Fruit fly (Drosophila melanogaster) whole organism, prepupa: ENCODE data around the gene Tpt.
A peak's percentile ranks its signal among the peaks of the same experiment; 100 is the strongest.

Source experiments
- CG10669 ChIP-seq: fragments of 200-800 bp; sonication (Bioruptor generic); optimal IDR thresholded peaks from 3 replicates; lab custom pipeline; 2018; ENCODE audit warnings: missing biosample characterization, mild to moderate bottlenecking, missing genetic modification characterization, moderate library complexity
- CG11294 ChIP-seq: fragments of 200-800 bp; sonication (Bioruptor generic); IDR thresholded peaks from 2 replicates; pipeline ENCODE4 v1.3.6; 2022; ENCODE audit warnings: missing biosample characterization, missing genetic modification characterization
- CG11902 ChIP-seq: fragments of 200-800 bp; sonication (Bioruptor generic); optimal IDR thresholded peaks from 3 replicates; lab custom pipeline; 2016; ENCODE audit warnings: missing biosample characterization, missing genetic modification characterization
- CG15336 ChIP-seq: fragments of 200-800 bp; sonication (Bioruptor generic); IDR thresholded peaks from 2 replicates; pipeline ENCODE4 v1.3.6; 2022; ENCODE audit warnings: missing biosample characterization, missing genetic modification characterization
- CG1621 ChIP-seq: fragments of 200-800 bp; sonication (Bioruptor generic); optimal IDR thresholded peaks from 3 replicates; lab custom pipeline; 2018; ENCODE audit warnings: missing biosample characterization, mild to moderate bottlenecking, missing genetic modification characterization
- CG16779 ChIP-seq: fragments of 200-800 bp; sonication (Bioruptor generic); optimal IDR thresholded peaks from 3 replicates; lab custom pipeline; 2017; ENCODE audit warnings: missing biosample characterization, mild to moderate bottlenecking, missing genetic modification characterization
- CG31627 ChIP-seq: fragments of 200-800 bp; sonication (Bioruptor generic); optimal IDR thresholded peaks from 3 replicates; lab custom pipeline; 2016; ENCODE audit warnings: missing biosample characterization, missing genetic modification characterization
- CG32006 ChIP-seq: fragments of 200-800 bp; sonication (Bioruptor generic); optimal IDR thresholded peaks from 3 replicates; lab custom pipeline; 2017; ENCODE audit warnings: missing biosample characterization, mild to moderate bottlenecking, missing genetic modification characterization
- CG34406 ChIP-seq: fragments of 200-800 bp; sonication (Bioruptor generic); optimal IDR thresholded peaks from 3 replicates; lab custom pipeline; 2016; ENCODE audit warnings: missing biosample characterization, missing genetic modification characterization
- CG6163 ChIP-seq: fragments of 200-800 bp; sonication (Bioruptor generic); IDR thresholded peaks from 3 replicates; pipeline ENCODE4 v1.3.6; 2022; ENCODE audit warnings: missing biosample characterization, missing genetic modification characterization
- CG6276 ChIP-seq: fragments of 200-800 bp; sonication (Bioruptor generic); optimal IDR thresholded peaks from 2 replicates; lab custom pipeline; 2017; ENCODE audit warnings: missing biosample characterization, mild to moderate bottlenecking, missing genetic modification characterization
- CG6792 ChIP-seq: fragments of 200-800 bp; sonication (Bioruptor generic); optimal IDR thresholded peaks from 3 replicates; lab custom pipeline; 2016; ENCODE audit warnings: missing biosample characterization, missing genetic modification characterization
- CG6854 ChIP-seq: fragments of 200-800 bp; sonication (Bioruptor generic); optimal IDR thresholded peaks from 2 replicates; lab custom pipeline; 2017; ENCODE audit warnings: missing biosample characterization, mild to moderate bottlenecking, missing genetic modification characterization
- CG8319 ChIP-seq: fragments of 200-800 bp; sonication (Bioruptor generic); optimal IDR thresholded peaks from 3 replicates; lab custom pipeline; 2016; ENCODE audit warnings: missing biosample characterization, missing genetic modification characterization
- CG8632 ChIP-seq: fragments of 200-800 bp; sonication (Bioruptor generic); optimal IDR thresholded peaks from 3 replicates; lab custom pipeline; 2016; ENCODE audit warnings: missing biosample characterization, missing genetic modification characterization
- CG9139 ChIP-seq: fragments of 200-800 bp; sonication (Bioruptor generic); optimal IDR thresholded peaks from 3 replicates; lab custom pipeline; 2017; ENCODE audit warnings: missing biosample characterization, mild to moderate bottlenecking, missing genetic modification characterization
- Eip75B ChIP-seq: fragments of 200-800 bp; sonication (Bioruptor generic); optimal IDR thresholded peaks from 3 replicates; lab custom pipeline; 2016; ENCODE audit warnings: missing biosample characterization, missing genetic modification characterization
- Eip78C ChIP-seq: fragments of 200-800 bp; sonication (Bioruptor generic); peaks from one replicate; lab custom pipeline; 2016; ENCODE audit warnings: missing biosample characterization, missing genetic modification characterization
- Eip93F ChIP-seq: fragments of 200-800 bp; sonication (Bioruptor generic); optimal IDR thresholded peaks from 2 replicates; lab custom pipeline; 2016; ENCODE audit warnings: missing biosample characterization, mild to moderate bottlenecking, missing genetic modification characterization
- Ets21C ChIP-seq: fragments of 200-800 bp; sonication (Bioruptor generic); optimal IDR thresholded peaks from 3 replicates; lab custom pipeline; 2016; ENCODE audit warnings: missing biosample characterization, missing genetic modification characterization
- Ets96B ChIP-seq: fragments of 200-800 bp; optimal IDR thresholded peaks from 2 replicates; lab custom pipeline; 2019; ENCODE audit warnings: missing biosample characterization, mild to moderate bottlenecking, missing genetic modification characterization, moderate library complexity
- Gug ChIP-seq: fragments of 200-800 bp; sonication (Bioruptor generic); IDR thresholded peaks from 2 replicates; pipeline ENCODE4 v1.3.6; 2022; ENCODE audit warnings: missing biosample characterization, missing genetic modification characterization
- Hr38 ChIP-seq: sonication (Bioruptor generic); optimal IDR thresholded peaks from 2 replicates; lab custom pipeline; 2016; ENCODE audit warnings: missing biosample characterization, missing genetic modification characterization
- Met ChIP-seq: fragments of 200-800 bp; sonication (Bioruptor generic); optimal IDR thresholded peaks from 3 replicates; lab custom pipeline; 2016; ENCODE audit warnings: missing biosample characterization, missing genetic modification characterization
- OdsH ChIP-seq: fragments of 200-800 bp; sonication (Bioruptor generic); optimal IDR thresholded peaks from 3 replicates; lab custom pipeline; 2016; ENCODE audit warnings: missing biosample characterization, missing genetic modification characterization
- Smox ChIP-seq: fragments of 200-800 bp; sonication (Bioruptor generic); optimal IDR thresholded peaks from 3 replicates; lab custom pipeline; 2016; ENCODE audit warnings: missing biosample characterization, missing genetic modification characterization
- Sox102F ChIP-seq: fragments of 200-800 bp; sonication (Bioruptor generic); optimal IDR thresholded peaks from 2 replicates; lab custom pipeline; 2016; ENCODE audit warnings: missing biosample characterization, mild to moderate bottlenecking, missing genetic modification characterization
- Sox14 ChIP-seq: fragments of 200-800 bp; sonication (Bioruptor generic); optimal IDR thresholded peaks from 3 replicates; lab custom pipeline; 2016; ENCODE audit warnings: missing biosample characterization, missing genetic modification characterization
- Sox15 ChIP-seq: fragments of 200-800 bp; sonication (Bioruptor generic); optimal IDR thresholded peaks from 3 replicates; lab custom pipeline; 2016; ENCODE audit warnings: missing biosample characterization, missing genetic modification characterization
- achi ChIP-seq: fragments of 200-800 bp; sonication (Bioruptor generic); optimal IDR thresholded peaks from 3 replicates; lab custom pipeline; 2016; ENCODE audit warnings: missing biosample characterization, missing genetic modification characterization
- acj6 ChIP-seq: fragments of 200-800 bp; sonication (Bioruptor generic); optimal IDR thresholded peaks from 3 replicates; lab custom pipeline; 2016; ENCODE audit warnings: missing biosample characterization, missing genetic modification characterization
- cyc ChIP-seq: fragments of 200-800 bp; sonication (Bioruptor generic); optimal IDR thresholded peaks from 3 replicates; lab custom pipeline; 2016; ENCODE audit warnings: missing biosample characterization, missing genetic modification characterization
- dac ChIP-seq: fragments of 200-800 bp; sonication (Bioruptor generic); optimal IDR thresholded peaks from 2 replicates; lab custom pipeline; 2017; ENCODE audit warnings: missing biosample characterization, mild to moderate bottlenecking, missing genetic modification characterization
- dsx ChIP-seq: fragments of 200-800 bp; optimal IDR thresholded peaks from 3 replicates; lab custom pipeline; 2019; ENCODE audit warnings: missing biosample characterization, mild to moderate bottlenecking, missing genetic modification characterization, moderate library complexity; ENCODE audit not compliant: poor library complexity, severe bottlenecking
- eg ChIP-seq: fragments of 200-800 bp; sonication (Bioruptor generic); IDR thresholded peaks from 3 replicates; pipeline ENCODE4 v1.3.6; 2022; ENCODE audit warnings: missing biosample characterization, missing genetic modification characterization
- esn ChIP-seq: fragments of 200-800 bp; sonication (Bioruptor generic); optimal IDR thresholded peaks from 2 replicates; lab custom pipeline; 2016; ENCODE audit warnings: missing biosample characterization, mild to moderate bottlenecking, missing genetic modification characterization, moderate library complexity
- fd59A ChIP-seq: fragments of 200-800 bp; sonication (Bioruptor generic); optimal IDR thresholded peaks from 2 replicates; lab custom pipeline; 2017; ENCODE audit warnings: missing biosample characterization, mild to moderate bottlenecking, missing genetic modification characterization, missing genetic modification reagents
- fkh ChIP-seq: fragments of 200-800 bp; sonication (Bioruptor generic); optimal IDR thresholded peaks from 3 replicates; lab custom pipeline; 2017; ENCODE audit warnings: missing biosample characterization, mild to moderate bottlenecking, missing genetic modification characterization, moderate library complexity
- salr ChIP-seq, 2 experiments: fragments of 200-800 bp; sonication (Bioruptor generic); optimal IDR thresholded peaks; 3 replicates each; lab custom pipeline; 2016 to 2018; ENCODE audit warnings: missing biosample characterization in 2 of 2, missing genetic modification characterization in 2 of 2, mild to moderate bottlenecking in 1 of 2
- ss ChIP-seq, 2 experiments: fragments of 200-800 bp; sonication (Bioruptor generic); optimal IDR thresholded peaks; 2 replicates in 1 of 2; 3 replicates in 1 of 2; lab custom pipeline; 2017 to 2018; ENCODE audit warnings: mild to moderate bottlenecking in 2 of 2, missing biosample characterization in 2 of 2, missing genetic modification characterization in 2 of 2, moderate library complexity in 1 of 2
- svp ChIP-seq: fragments of 200-800 bp; sonication (Bioruptor generic); peaks from one replicate; lab custom pipeline; 2016; ENCODE audit warnings: missing biosample characterization, missing genetic modification characterization
- topi ChIP-seq: fragments of 200-800 bp; sonication (Bioruptor generic); optimal IDR thresholded peaks from 3 replicates; lab custom pipeline; 2016; ENCODE audit warnings: missing biosample characterization, missing genetic modification characterization

The Tpt gene

DNA sequence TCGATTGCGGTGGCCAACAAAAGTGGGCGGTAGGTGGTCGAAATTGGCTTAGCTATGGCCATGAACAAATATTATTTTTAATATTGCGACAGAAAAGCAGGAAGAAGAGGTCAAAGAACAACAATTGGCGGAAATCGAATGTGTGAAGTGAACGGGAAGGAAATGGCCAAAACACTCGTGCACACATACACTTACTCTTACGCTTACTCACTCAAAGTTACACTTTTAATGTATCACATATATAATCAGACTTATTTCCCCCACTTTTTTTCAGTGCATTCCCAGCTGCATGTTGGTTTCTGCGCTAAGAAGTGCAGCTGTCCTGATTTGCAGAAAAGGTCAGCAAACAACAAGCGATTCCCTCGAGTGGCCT lies 43.4 kb upstream of the Tpt start (continued):
- TF ChIP-seq CG10669 (GFP tag; lab: Kevin White, UChicago) = peak; percentile 22
- TF ChIP-seq CG11902 (GFP tag; lab: Kevin White, UChicago) = no peak
- TF ChIP-seq CG1621 (tag; lab: Kevin White, UChicago) = no peak
- peak; percentile 13 for TF ChIP-seq acj6 (GFP tag; lab: Kevin White, UChicago)
- peak; percentile 66 for TF ChIP-seq CG32006
- TF ChIP-seq CG6163 (GFP tag; lab: Robert Waterston, UW) = peak; percentile 52; the same call in 1 of the 3 replicates
- 0 out of 2 replicates have a peak, but pooled peaks have one; percentile 13 for TF ChIP-seq CG15336 (GFP tag; lab: Robert Waterston, UW)
- TF ChIP-seq Eip93F = no peak

- peak; percentile 10 for TF ChIP-seq fkh (GFP tag; lab: Kevin White, UChicago)
- TF ChIP-seq Sox14 = no peak
Measured at dm6 chr3L:8447795-8448516, 42.9 kb upstream of the Tpt start.

DNA sequence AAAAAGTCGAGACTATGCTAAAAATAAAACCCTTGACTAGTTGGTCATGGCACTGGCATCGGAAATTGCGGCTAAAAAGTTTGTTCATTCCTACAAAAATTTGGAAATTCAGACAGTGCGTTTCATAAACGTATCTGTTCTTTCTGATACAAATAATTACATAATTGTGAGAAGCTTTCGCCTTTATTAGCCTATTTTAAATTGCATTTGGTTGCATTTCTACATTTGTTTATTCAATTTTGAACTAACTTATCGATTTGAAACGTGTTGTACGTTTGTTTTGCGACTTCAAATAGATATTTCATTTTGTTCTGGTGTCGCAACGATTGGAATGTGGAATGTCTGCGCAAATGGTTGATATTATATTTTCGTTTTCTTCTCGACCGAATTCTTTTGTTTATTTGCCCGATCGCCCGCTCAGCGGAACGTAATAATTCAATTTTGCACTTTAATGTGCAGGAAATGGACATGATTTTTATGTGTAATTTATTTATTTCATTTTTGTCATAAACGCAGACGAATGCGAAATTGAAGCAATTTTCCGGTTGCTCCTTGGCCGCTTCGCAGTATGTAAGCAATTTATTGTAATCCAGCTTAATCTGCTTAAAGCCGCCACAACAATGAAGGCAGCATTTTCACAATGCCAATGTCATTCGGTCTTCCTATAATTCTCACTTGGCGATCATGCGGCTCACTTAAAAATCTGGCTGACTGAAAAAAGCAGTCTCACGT lies 41.1 kb upstream of the Tpt start:
- TF ChIP-seq CG1621 (tag; lab: Kevin White, UChicago) = no peak
- TF ChIP-seq fkh (GFP tag; lab: Kevin White, UChicago) = peak; percentile 23
- TF ChIP-seq, all 60 proteins: peak for 1

DNA sequence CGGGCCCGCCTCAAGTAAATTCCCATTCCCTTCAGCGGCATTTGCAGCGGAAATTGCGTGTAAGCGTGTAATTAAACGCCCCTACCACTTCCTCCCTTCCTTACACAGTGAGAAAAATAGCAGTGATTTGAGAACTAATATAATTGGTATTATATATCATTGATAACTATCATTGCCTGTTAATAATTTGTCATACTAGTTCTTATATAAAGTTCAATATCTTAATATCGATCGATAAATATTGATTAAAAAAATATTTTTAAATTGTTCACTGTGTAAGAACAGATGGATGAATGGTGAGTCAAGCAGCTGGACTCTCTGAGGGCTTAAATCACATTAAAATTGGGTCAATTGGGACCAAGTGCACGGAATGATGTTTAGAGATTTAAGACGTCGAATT lies 40.0 kb upstream of the Tpt start:
- TF ChIP-seq Eip78C (peak; percentile 80), CG6792 (GFP tag; lab: Kevin White, UChicago) (no peak), CG31627 (no peak), Hr38 (GFP tag; lab: Kevin White, UChicago) (no peak), eg (GFP tag; lab: Robert Waterston, UW) (no peak), dsx (GFP tag; lab: Kevin White, UChicago) (peak; percentile 5), topi (GFP tag; lab: Kevin White, UChicago) (peak; percentile 29), Sox15 (GFP tag; lab: Kevin White, UChicago) (no peak), CG15336 (GFP tag; lab: Robert Waterston, UW) (peak; percentile 39; the same call in 1 of the 2 replicates), Sox102F (GFP tag; lab: Kevin White, UChicago) (no peak), CG8319 (GFP tag; lab: Kevin White, UChicago) (no peak), Smox (no peak), Eip75B (GFP tag; lab: Kevin White, UChicago) (peak; percentile 39), Ets96B (peak; percentile 50), fd59A (peak; percentile 5), achi (GFP tag; lab: Kevin White, UChicago) (peak; percentile 1), acj6 (GFP tag; lab: Kevin White, UChicago) (peak; percentile 16), CG8632 (GFP tag; lab: Kevin White, UChicago) (no peak), salr (GFP tag; optimal IDR thresholded peaks at IDR 0.05; lab: Kevin White, UChicago) (no peak), esn (GFP tag; lab: Kevin White, UChicago) (peak; percentile 35), CG11902 (GFP tag; lab: Kevin White, UChicago) (peak; percentile 9), CG6854 (GFP tag; lab: Kevin White, UChicago) (no peak), CG9139 (GFP tag; lab: Kevin White, UChicago) (no peak), Gug (GFP tag; lab: Robert Waterston, UW) (no peak), CG6276 (no peak), CG6163 (GFP tag; lab: Robert Waterston, UW) (no peak), fkh (GFP tag; lab: Kevin White, UChicago) (peak; percentile 44), Met (peak; percentile 25), dac (no peak), CG16779 (tag; lab: Kevin White, UChicago) (no peak), ss (GFP tag; optimal IDR thresholded peaks at IDR 0.05; lab: Kevin White, UChicago) (peak; percentile 10 to 87), svp (GFP tag; lab: Kevin White, UChicago) (peak; percentile 63), CG34406 (peak; percentile 7), cyc (peak; percentile 35), Ets21C (GFP tag; lab: Kevin White, UChicago) (no peak), OdsH (no peak), CG11294 (GFP tag; lab: Robert Waterston, UW) (no peak), CG10669 (GFP tag; lab: Kevin White, UChicago) (peak; percentile 46)
